Fruit fly (Drosophila melanogaster): ENCODE results near the gene Jon25Bi.

Gene Jon25Bi

dm6 chr2L:5000919-5001581 lies 46.1 kb upstream of the Jon25Bi start:
- TF ChIP-seq Ets98B (GFP tag; IDR thresholded peaks at IDR 0.05) (peak; percentile 59), CG17806 (tag; optimal IDR thresholded peaks at IDR 0.05) (no peak), CG32121 (GFP tag; IDR thresholded peaks at IDR 0.05) (peak; percentile 33; the same call in 1 of the 2 replicates), CG34367 (tag; optimal IDR thresholded peaks at IDR 0.05) (no peak), CG4496 (GFP tag; IDR thresholded peaks at IDR 0.05) (peak; percentile 70), CG10348 (GFP tag; IDR thresholded peaks at IDR 0.05) (peak; percentile 42), rn (GFP tag; IDR thresholded peaks at IDR 0.05) (peak; percentile 41; the same call in 1 of the 2 replicates), fd96Ca (GFP tag; IDR thresholded peaks at IDR 0.05) (peak; percentile 60; the same call in 2 of the 3 replicates), Pif1B (GFP tag; optimal IDR thresholded peaks at IDR 0.05) (no peak), CG8159 (tag; optimal IDR thresholded peaks at IDR 0.05) (no peak)

- TF ChIP-seq CG10348 (GFP tag; IDR thresholded peaks at IDR 0.05) = no peak
- peak; percentile 87 for TF ChIP-seq CG9948 (tag; optimal IDR thresholded peaks at IDR 0.05)
- peak; percentile 73 for TF ChIP-seq Snoo (tag; optimal IDR thresholded peaks at IDR 0.05)
- TF ChIP-seq CG13204 (GFP tag; optimal IDR thresholded peaks at IDR 0.05) = peak; percentile 83
- TF ChIP-seq CG8159 (tag; optimal IDR thresholded peaks at IDR 0.05) = peak; percentile 91
- peak; percentile 47 for TF ChIP-seq EcR (GFP tag; optimal IDR thresholded peaks at IDR 0.05)
- TF ChIP-seq Pif1A (GFP tag; optimal IDR thresholded peaks at IDR 0.05) = peak; percentile 87
- peak; percentile 59; the same call in 1 of the 2 replicates for TF ChIP-seq CG12605 (GFP tag; IDR thresholded peaks at IDR 0.05)
- TF ChIP-seq CG32121 (GFP tag; IDR thresholded peaks at IDR 0.05) = peak; percentile 32
- TF ChIP-seq CG17806 (tag; optimal IDR thresholded peaks at IDR 0.05) = peak; percentile 83
- peak; percentile 69 for TF ChIP-seq fd96Ca (GFP tag; IDR thresholded peaks at IDR 0.05)
- peak; percentile 85 for TF ChIP-seq CG34367 (tag; optimal IDR thresholded peaks at IDR 0.05)
- TF ChIP-seq CG4496 (GFP tag; IDR thresholded peaks at IDR 0.05) = peak; percentile 63
- peak; percentile 93 for TF ChIP-seq CG15710 (tag; optimal IDR thresholded peaks at IDR 0.05)
- TF ChIP-seq CG14655 (GFP tag; optimal IDR thresholded peaks at IDR 0.05) = peak; percentile 84
- TF ChIP-seq D1 (tag; optimal IDR thresholded peaks at IDR 0.05) = peak; percentile 85
- peak; percentile 66 for TF ChIP-seq gl (tag; optimal IDR thresholded peaks at IDR 0.05)
- peak; percentile 70 for TF ChIP-seq CG8301 (tag; optimal IDR thresholded peaks at IDR 0.05)
- peak; percentile 66 for TF ChIP-seq Ets98B (GFP tag; IDR thresholded peaks at IDR 0.05)
- 0 out of 2 replicates have a peak, but pooled peaks have one; percentile 7 for TF ChIP-seq rn (GFP tag; IDR thresholded peaks at IDR 0.05)
- TF ChIP-seq Pif1B (GFP tag; optimal IDR thresholded peaks at IDR 0.05) = peak; percentile 85
Measured at dm6 chr2L:5000287-5000871, 45.4 kb upstream of the Jon25Bi start.

dm6 chr2L:4999389-5000032 lies 44.6 kb upstream of the Jon25Bi start:
- TF ChIP-seq CG10348 (GFP tag; IDR thresholded peaks at IDR 0.05) (peak; percentile 36; the same call in 1 of the 2 replicates), CG12605 (GFP tag; IDR thresholded peaks at IDR 0.05) (peak; percentile 60), CG4496 (GFP tag; IDR thresholded peaks at IDR 0.05) (peak; percentile 87), CG14655 (GFP tag; optimal IDR thresholded peaks at IDR 0.05) (peak; percentile 84), D1 (tag; optimal IDR thresholded peaks at IDR 0.05) (no peak), CG13204 (GFP tag; optimal IDR thresholded peaks at IDR 0.05) (no peak), CG17806 (tag; optimal IDR thresholded peaks at IDR 0.05) (peak; percentile 48), Pif1B (GFP tag; optimal IDR thresholded peaks at IDR 0.05) (peak; percentile 65), CG8159 (tag; optimal IDR thresholded peaks at IDR 0.05) (peak; percentile 62), Snoo (tag; optimal IDR thresholded peaks at IDR 0.05) (peak; percentile 37), rn (GFP tag; IDR thresholded peaks at IDR 0.05) (peak; percentile 83), CG8301 (tag; optimal IDR thresholded peaks at IDR 0.05) (peak; percentile 78), CG34367 (tag; optimal IDR thresholded peaks at IDR 0.05) (peak; percentile 54), CG9948 (tag; optimal IDR thresholded peaks at IDR 0.05) (peak; percentile 53), EcR (GFP tag; optimal IDR thresholded peaks at IDR 0.05) (peak; percentile 80), gl (tag; optimal IDR thresholded peaks at IDR 0.05) (no peak), Ets98B (GFP tag; IDR thresholded peaks at IDR 0.05) (peak; percentile 90), fd96Ca (GFP tag; IDR thresholded peaks at IDR 0.05) (peak; percentile 92), CG15710 (tag; optimal IDR thresholded peaks at IDR 0.05) (peak; percentile 52), CG32121 (GFP tag; IDR thresholded peaks at IDR 0.05) (peak; percentile 87), Pif1A (GFP tag; optimal IDR thresholded peaks at IDR 0.05) (peak; percentile 68)

- no peak for TF ChIP-seq Pif1A (GFP tag; optimal IDR thresholded peaks at IDR 0.05)
Measured at dm6 chr2L:4998571-4999191, 43.7 kb upstream of the Jon25Bi start.

dm6 chr2L:4998260-4998560 lies 43.3 kb upstream of the Jon25Bi start:
- TF ChIP-seq CG14655 (GFP tag; optimal IDR thresholded peaks at IDR 0.05) (no peak), D1 (tag; optimal IDR thresholded peaks at IDR 0.05) (no peak), Ets98B (GFP tag; IDR thresholded peaks at IDR 0.05) (no peak), CG15710 (tag; optimal IDR thresholded peaks at IDR 0.05) (no peak), Pif1A (GFP tag; optimal IDR thresholded peaks at IDR 0.05) (no peak), CG12605 (GFP tag; IDR thresholded peaks at IDR 0.05) (no peak), CG8159 (tag; optimal IDR thresholded peaks at IDR 0.05) (no peak), CG9948 (tag; optimal IDR thresholded peaks at IDR 0.05) (no peak), EcR (GFP tag; optimal IDR thresholded peaks at IDR 0.05) (no peak), Snoo (tag; optimal IDR thresholded peaks at IDR 0.05) (no peak)

Data from whole organism, pupa.